Worm (Caenorhabditis elegans) whole organism, L4 larva: ENCODE data around the gene fbxb-6.

Experiments
- ceh-28 ChIP-seq: fragments of 150-350 bp; optimal IDR thresholded peaks from 2 replicates; lab custom pipeline; 2014; ENCODE audit warnings: missing biosample characterization, missing genetic modification reagents, missing genetic modification characterization
- dpl-1 ChIP-seq: fragments of 150-350 bp; optimal IDR thresholded peaks from 2 replicates; lab custom pipeline; 2014; ENCODE audit warnings: missing biosample characterization, missing genetic modification reagents, missing genetic modification characterization
- lir-3 ChIP-seq: sonication (generic microtip); optimal IDR thresholded peaks from 2 replicates; lab custom pipeline; 2016; ENCODE audit warnings: mild to moderate bottlenecking, missing genetic modification characterization, missing compliant biosample characterization
- nhr-11 ChIP-seq: fragments of 150-350 bp; optimal IDR thresholded peaks from 2 replicates; lab custom pipeline; 2014; ENCODE audit warnings: missing biosample characterization, missing genetic modification characterization
- nhr-28 ChIP-seq: fragments of 150-350 bp; optimal IDR thresholded peaks from 2 replicates; lab custom pipeline; 2014; ENCODE audit warnings: missing biosample characterization, missing genetic modification characterization
- nhr-77 ChIP-seq: fragments of 150-350 bp; optimal IDR thresholded peaks from 2 replicates; lab custom pipeline; 2014; ENCODE audit warnings: missing biosample characterization, missing genetic modification characterization
- pha-4 ChIP-seq, 2 experiments: fragments of 150-350 bp in 1 of 2; fragments of 200-800 bp in 1 of 2; sonication (Bioruptor generic) in 1 of 2; IDR thresholded peaks in 1 of 2; optimal IDR thresholded peaks in 1 of 2; 2 replicates each; pipeline versions ENCODE4 v1.3.6 to Lab custom; 2014 to 2022; ENCODE audit warnings: missing genetic modification characterization in 2 of 2, missing genetic modification reagents in 2 of 2, missing biosample characterization in 1 of 2, missing compliant biosample characterization in 1 of 2
- unc-62 ChIP-seq, 3 experiments: fragments of 150-350 bp in 1 of 3; sonication (generic microtip); optimal IDR thresholded peaks in 2 of 3; peaks in 1 of 3; 1 replicate in 1 of 3; 2 replicates in 2 of 3; lab custom pipeline; 2014 to 2017; ENCODE audit warnings: missing biosample characterization in 3 of 3, missing genetic modification characterization in 3 of 3, missing genetic modification reagents in 3 of 3, missing genotype in 1 of 3
- ztf-11 ChIP-seq: fragments of 150-350 bp; optimal IDR thresholded peaks from 2 replicates; lab custom pipeline; 2014; ENCODE audit warnings: missing biosample characterization, missing genetic modification characterization

DNA sequence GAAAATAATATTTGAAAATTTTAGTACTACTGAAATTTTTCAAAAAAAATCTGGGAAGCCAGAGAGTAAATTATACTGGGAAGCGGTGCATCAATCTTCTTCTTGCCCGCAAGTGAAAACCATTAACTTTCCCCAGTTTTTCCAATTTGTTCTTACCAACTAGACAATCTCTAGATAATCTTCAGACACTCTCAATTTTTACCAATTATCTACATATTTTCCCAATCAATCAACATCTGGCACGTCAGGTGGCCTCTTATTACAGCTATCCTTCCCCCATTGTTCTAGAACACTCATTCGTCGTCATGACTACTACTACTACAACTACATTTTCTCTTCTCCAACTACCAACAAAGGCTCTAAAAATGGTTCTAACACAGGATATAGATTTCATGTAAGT, at the start of gene fbxb-6:
- TF ChIP-seq nhr-11 (tag; lab: Kevin White, UChicago) (no peak), pha-4 (GFP tag; IDR thresholded peaks at IDR 0.05; lab: Robert Waterston, UW) (no peak), pha-4 (tag; optimal IDR thresholded peaks at IDR 0.05; lab: Kevin White, UChicago) (no peak), ztf-11 (no peak), nhr-77 (tag; lab: Kevin White, UChicago) (no peak), dpl-1 (GFP tag; lab: Kevin White, UChicago) (no peak), nhr-28 (tag; lab: Kevin White, UChicago) (no peak), ceh-28 (tag; lab: Kevin White, UChicago) (no peak), lir-3 (no peak), unc-62 (GFP tag; optimal IDR thresholded peaks at IDR 0.05 in 1 of 2; lab: Kevin White, UChicago) (no peak), unc-62 (tag; optimal IDR thresholded peaks at IDR 0.05; lab: Kevin White, UChicago) (no peak)
